Worm (Caenorhabditis elegans) whole organism, late embryonic: Measurements from ENCODE around the gene B0284.3.

Experiments used
- C38D4.7 ChIP-seq: fragments of 200-800 bp; sonication (Bioruptor generic); optimal IDR thresholded peaks from 2 replicates; lab custom pipeline; 2018; ENCODE audit warnings: mild to moderate bottlenecking, missing genetic modification characterization, moderate library complexity, missing compliant biosample characterization
- ama-1 ChIP-seq: fragments of 150-350 bp; optimal IDR thresholded peaks from 2 replicates; lab custom pipeline; 2014
- ceh-14 ChIP-seq: sonication (generic microtip); optimal IDR thresholded peaks from 2 replicates; lab custom pipeline; 2016; ENCODE audit warnings: missing genotype, missing genetic modification characterization, missing compliant biosample characterization
- ceh-6 ChIP-seq: fragments of 200-800 bp; sonication (Bioruptor generic); optimal IDR thresholded peaks from 2 replicates; lab custom pipeline; 2018; ENCODE audit warnings: mild to moderate bottlenecking, missing genetic modification characterization, missing compliant biosample characterization
- ceh-9 ChIP-seq: sonication (generic microtip); optimal IDR thresholded peaks from 2 replicates; lab custom pipeline; 2016; ENCODE audit warnings: mild to moderate bottlenecking, missing genetic modification characterization, inconsistent platforms, missing compliant biosample characterization
- hlh-6 ChIP-seq: sonication (generic microtip); optimal IDR thresholded peaks from 2 replicates; lab custom pipeline; 2016; ENCODE audit warnings: missing genotype, missing genetic modification characterization, missing compliant biosample characterization
- lim-6 ChIP-seq: sonication (generic microtip); optimal IDR thresholded peaks from 2 replicates; lab custom pipeline; 2016; ENCODE audit warnings: missing genetic modification characterization, missing compliant biosample characterization
- pha-4 ChIP-seq: fragments of 150-350 bp; optimal IDR thresholded peaks from 2 replicates; lab custom pipeline; 2018; ENCODE audit warnings: missing biosample characterization, missing genetic modification reagents, missing genetic modification characterization
- sdc-2 ChIP-seq: sonication (generic microtip); optimal IDR thresholded peaks from 2 replicates; lab custom pipeline; 2016; ENCODE audit warnings: missing genotype, missing genetic modification characterization, missing compliant biosample characterization
- unc-55 ChIP-seq: sonication (generic microtip); optimal IDR thresholded peaks from 2 replicates; lab custom pipeline; 2017; ENCODE audit warnings: missing biosample characterization, missing genetic modification reagents, missing genetic modification characterization

ce11 chrIII:4428797-4429196, 49.2 kb upstream of the B0284.3 start:
- no peak for TF ChIP-seq ceh-14 (tag; lab: Kevin White, UChicago)
- no peak for TF ChIP-seq lim-6
- TF ChIP-seq pha-4 = no peak
- TF ChIP-seq unc-55 (GFP tag; lab: Kevin White, UChicago) = no peak
- no peak for TF ChIP-seq ceh-6 (GFP tag; lab: Kevin White, UChicago)
- TF ChIP-seq sdc-2 (tag; lab: Kevin White, UChicago) = no peak
- TF ChIP-seq ceh-9 = no peak
- TF ChIP-seq hlh-6 = no peak
- TF ChIP-seq C38D4.7 (GFP tag; lab: Kevin White, UChicago) = peak; percentile 15
- TF ChIP-seq ama-1 (lab: Kevin White, UChicago) = no peak
